Fruit fly (Drosophila melanogaster): Measurements from ENCODE around the gene Mgat2.

Mgat2 gene

dm6 chr3R:29978595-29978994 lies 43.4 kb downstream of the Mgat2 start (continued):
- TF ChIP-seq H2.0 (GFP tag; IDR thresholded peaks at IDR 0.05) (peak; percentile 19; the same call in 1 of the 2 replicates), lab (GFP tag; optimal IDR thresholded peaks at IDR 0.05) (peak; percentile 79), klu (GFP tag; IDR thresholded peaks at IDR 0.05) (no peak), Med (GFP tag) (peak; percentile 85), CG6272 (GFP tag; IDR thresholded peaks at IDR 0.05) (peak; percentile 20; the same call in 1 of the 2 replicates), Neu2 (GFP tag; optimal IDR thresholded peaks at IDR 0.05; ENCODE audit: borderline replicate concordance) (no peak), pnt (GFP tag; optimal IDR thresholded peaks at IDR 0.05) (no peak), row (GFP tag; IDR thresholded peaks at IDR 0.05) (peak; percentile 56; the same call in 2 of the 3 replicates), Fer3 (tag; optimal IDR thresholded peaks at IDR 0.05) (peak; percentile 42), mam (GFP tag; optimal IDR thresholded peaks at IDR 0.05) (peak; percentile 29), scrt (GFP tag; optimal IDR thresholded peaks at IDR 0.05) (peak; percentile 32), gem (tag; optimal IDR thresholded peaks at IDR 0.05) (peak; percentile 46), h (optimal IDR thresholded peaks at IDR 0.05) (no peak), vnd (GFP tag; IDR thresholded peaks at IDR 0.05; ENCODE audit: partially characterized antibody) (no peak), phol (tag; optimal IDR thresholded peaks at IDR 0.05) (peak; percentile 12), vvl (GFP tag; IDR thresholded peaks at IDR 0.05) (peak; percentile 47; the same call in 1 of the 2 replicates), CG3847 (GFP tag; IDR thresholded peaks at IDR 0.05) (no peak), exex (tag; optimal IDR thresholded peaks at IDR 0.05) (no peak), Atf-2 (GFP tag; optimal IDR thresholded peaks at IDR 0.05) (no peak), CG7786 (GFP tag; optimal IDR thresholded peaks at IDR 0.05) (peak; percentile 8), CG12769 (tag; optimal IDR thresholded peaks at IDR 0.05) (peak; percentile 68), danr (GFP tag; IDR thresholded peaks at IDR 0.05) (0 out of 2 replicates have a peak, but pooled peaks have one; percentile 27), CG15011 (GFP tag; optimal IDR thresholded peaks at IDR 0.05) (no peak), sd (tag; optimal IDR thresholded peaks at IDR 0.05) (no peak), Dip2 (GFP tag; IDR thresholded peaks at IDR 0.05) (no peak), HHEX (GFP tag; optimal IDR thresholded peaks at IDR 0.05) (peak; percentile 41), Oli (tag; optimal IDR thresholded peaks at IDR 0.05) (peak; percentile 9), knrl (GFP tag; IDR thresholded peaks at IDR 0.05; ENCODE audit: partially characterized antibody) (no peak), MTF-1 (GFP tag; optimal IDR thresholded peaks at IDR 0.05; ENCODE audit: borderline replicate concordance) (no peak), NfI (GFP tag; optimal IDR thresholded peaks at IDR 0.05) (peak; percentile 18), CG17361 (GFP tag; IDR thresholded peaks at IDR 0.05) (no peak), CkIIα-i1 (GFP tag; IDR thresholded peaks at IDR 0.05) (no peak), ATbp (GFP tag; optimal IDR thresholded peaks at IDR 0.05) (no peak), Ptx1 (GFP tag; IDR thresholded peaks at IDR 0.05) (peak; percentile 56; the same call in 1 of the 2 replicates), pros (GFP tag; optimal IDR thresholded peaks at IDR 0.05) (no peak), CG11695 (GFP tag; IDR thresholded peaks at IDR 0.05) (no peak), CG17385 (GFP tag; optimal IDR thresholded peaks at IDR 0.05) (peak; percentile 37), sr (GFP tag; IDR thresholded peaks at IDR 0.05) (no peak), dimm (GFP tag; IDR thresholded peaks at IDR 0.05) (no peak), unpg (GFP tag; optimal IDR thresholded peaks at IDR 0.05) (peak; percentile 13), ci (GFP tag; IDR thresholded peaks at IDR 0.05) (no peak), CG7839 (tag; optimal IDR thresholded peaks at IDR 0.05) (peak; percentile 31), CG12391 (tag; optimal IDR thresholded peaks at IDR 0.05) (peak; percentile 17), CG4820 (GFP tag; optimal IDR thresholded peaks at IDR 0.05) (no peak), CG17359 (tag; optimal IDR thresholded peaks at IDR 0.05) (peak; percentile 59), Eip74EF (GFP tag; optimal IDR thresholded peaks at IDR 0.05) (no peak), Fer1 (GFP tag; optimal IDR thresholded peaks at IDR 0.05) (peak; percentile 69), ac (GFP tag; optimal IDR thresholded peaks at IDR 0.05) (no peak), Rfx (GFP tag; IDR thresholded peaks at IDR 0.05) (peak; percentile 51), CG7372 (GFP tag; IDR thresholded peaks at IDR 0.05) (no peak), CG10274 (GFP tag; optimal IDR thresholded peaks at IDR 0.05) (no peak)

Data from whole organism, embryonic.